Fruit fly (Drosophila melanogaster): ENCODE results near the gene CG8136.

Gene CG8136

dm6 chr3R:8694110-8694826, 26.9 kb upstream of the CG8136 start (continued):
- peak; percentile 86 for TF ChIP-seq CG6808 (GFP tag; optimal IDR thresholded peaks at IDR 0.05)
- no peak for TF ChIP-seq CG11902 (GFP tag; optimal IDR thresholded peaks at IDR 0.05)
- peak; percentile 99 for TF ChIP-seq eg (GFP tag; IDR thresholded peaks at IDR 0.05)
- TF ChIP-seq dsx (GFP tag; optimal IDR thresholded peaks at IDR 0.05; ENCODE audit: poor library complexity, severe bottlenecking), result no peak
- TF ChIP-seq CG32006 (GFP tag; optimal IDR thresholded peaks at IDR 0.05), result peak; percentile 69
- peak; percentile 88 for TF ChIP-seq spab (GFP tag; optimal IDR thresholded peaks at IDR 0.05)
- TF ChIP-seq net (GFP tag; optimal IDR thresholded peaks at IDR 0.05), result peak; percentile 91
- peak; percentile 64 to 77 for TF ChIP-seq salr (GFP tag; optimal IDR thresholded peaks at IDR 0.05)
- TF ChIP-seq Lpt (GFP tag; optimal IDR thresholded peaks at IDR 0.05), result peak; percentile 87
- peak; percentile 42 for TF ChIP-seq fd59A (GFP tag; optimal IDR thresholded peaks at IDR 0.05)
- peak; percentile 70 for TF ChIP-seq CG34406 (GFP tag; optimal IDR thresholded peaks at IDR 0.05)
- no peak for TF ChIP-seq CG31627 (GFP tag; optimal IDR thresholded peaks at IDR 0.05)
- peak; percentile 56 for TF ChIP-seq vri (GFP tag; optimal IDR thresholded peaks at IDR 0.05)
- no peak for TF ChIP-seq lz (GFP tag; optimal IDR thresholded peaks at IDR 0.05)
- no peak for TF ChIP-seq Blimp-1 (GFP tag; optimal IDR thresholded peaks at IDR 0.05)
- TF ChIP-seq CG11294 (GFP tag; IDR thresholded peaks at IDR 0.05), result peak; percentile 68; the same call in 1 of the 2 replicates
- TF ChIP-seq Eip93F (GFP tag; optimal IDR thresholded peaks at IDR 0.05), result no peak
- peak; percentile 79 for TF ChIP-seq achi (GFP tag; optimal IDR thresholded peaks at IDR 0.05)
- TF ChIP-seq OdsH (GFP tag; optimal IDR thresholded peaks at IDR 0.05), result peak; percentile 64
- TF ChIP-seq Eip75B (GFP tag; optimal IDR thresholded peaks at IDR 0.05), result peak; percentile 55

- TF ChIP-seq CG6854 (GFP tag; optimal IDR thresholded peaks at IDR 0.05) (no peak), ss (GFP tag; optimal IDR thresholded peaks at IDR 0.05) (no peak), Eip78C (GFP tag) (no peak), Sox14 (GFP tag; optimal IDR thresholded peaks at IDR 0.05) (no peak), Eip93F (GFP tag; optimal IDR thresholded peaks at IDR 0.05) (no peak), CG7368 (GFP tag; optimal IDR thresholded peaks at IDR 0.05) (no peak), esn (GFP tag; optimal IDR thresholded peaks at IDR 0.05) (no peak), achi (GFP tag; optimal IDR thresholded peaks at IDR 0.05) (no peak), spab (GFP tag; optimal IDR thresholded peaks at IDR 0.05) (no peak), Hr38 (GFP tag; optimal IDR thresholded peaks at IDR 0.05) (no peak), CG8632 (GFP tag; optimal IDR thresholded peaks at IDR 0.05) (no peak), svp (GFP tag) (no peak), dac (GFP tag; optimal IDR thresholded peaks at IDR 0.05) (no peak), CG11762 (GFP tag; optimal IDR thresholded peaks at IDR 0.05; ENCODE audit: insufficient read depth) (no peak), CG6276 (GFP tag; optimal IDR thresholded peaks at IDR 0.05) (no peak), CG6808 (GFP tag; optimal IDR thresholded peaks at IDR 0.05) (no peak), Sox15 (GFP tag; optimal IDR thresholded peaks at IDR 0.05) (no peak)
These were observed 23.4 kb upstream of the CG8136 start, which contains the start of gene hb for dm6 chr3R:8697772-8698259. hb (minus strand) TSS chr3R:8697822.

- TF ChIP-seq svp (GFP tag), result no peak
- TF ChIP-seq vri (GFP tag; optimal IDR thresholded peaks at IDR 0.05), result no peak
These were observed 21.9 kb upstream of the CG8136 start for dm6 chr3R:8699230-8699629.

dm6 chr3R:8700660-8701059, 20.5 kb upstream of the CG8136 start:
- TF ChIP-seq CG11294 (GFP tag; IDR thresholded peaks at IDR 0.05) (no peak), Hr4 (GFP tag; optimal IDR thresholded peaks at IDR 0.05) (no peak), fd59A (GFP tag; optimal IDR thresholded peaks at IDR 0.05) (no peak), achi (GFP tag; optimal IDR thresholded peaks at IDR 0.05) (no peak), eg (GFP tag; IDR thresholded peaks at IDR 0.05) (no peak)
